Fruit fly (Drosophila melanogaster) whole organism, embryonic: ENCODE data around the gene CG43902.

Experiments
- ATbp ChIP-seq: fragments of 200-800 bp; sonication (Bioruptor generic); optimal IDR thresholded peaks from 2 replicates; lab custom pipeline; 2017; ENCODE audit warnings: missing biosample characterization, mild to moderate bottlenecking, missing genetic modification characterization, missing genetic modification reagents
- Ada2b ChIP-seq: fragments of 200-800 bp; sonication (Bioruptor generic); IDR thresholded peaks from 2 replicates; pipeline ENCODE4 v1.3.6; 2022; ENCODE audit warnings: missing biosample characterization, missing genetic modification characterization
- Bgb ChIP-seq: fragments of 200-800 bp; sonication (Bioruptor generic); IDR thresholded peaks from 2 replicates; pipeline ENCODE4 v1.3.6; 2022; ENCODE audit warnings: missing biosample characterization, missing genetic modification characterization; ENCODE audit not compliant: partially characterized antibody
- C15 ChIP-seq: fragments of 200-800 bp; sonication (Bioruptor generic); IDR thresholded peaks from 3 replicates; pipeline ENCODE4 v1.3.6; 2022; ENCODE audit warnings: missing biosample characterization, missing genetic modification characterization
- CG10321 ChIP-seq: fragments of 200-800 bp; sonication (Bioruptor generic); IDR thresholded peaks from 2 replicates; pipeline ENCODE4 v1.3.6; 2022; ENCODE audit warnings: missing biosample characterization, missing genetic modification characterization
- CG10462 ChIP-seq: fragments of 200-800 bp; sonication (Bioruptor generic); optimal IDR thresholded peaks from 2 replicates; lab custom pipeline; 2016; ENCODE audit warnings: missing biosample characterization, missing genetic modification characterization
- CG10654 ChIP-seq: fragments of 200-800 bp; sonication (Bioruptor generic); optimal IDR thresholded peaks from 2 replicates; lab custom pipeline; 2016; ENCODE audit warnings: missing biosample characterization, missing genetic modification characterization
- CG11247 ChIP-seq: fragments of 200-800 bp; sonication (Bioruptor generic); IDR thresholded peaks from 2 replicates; pipeline ENCODE4 v1.3.6; 2022; ENCODE audit warnings: missing biosample characterization, missing genetic modification characterization
- CG12219 ChIP-seq: fragments of 200-800 bp; sonication (Bioruptor generic); optimal IDR thresholded peaks from 3 replicates; lab custom pipeline; 2018; ENCODE audit warnings: missing biosample characterization, mild to moderate bottlenecking, missing genetic modification characterization
- CG13287 ChIP-seq: fragments of 200-800 bp; sonication (Bioruptor generic); IDR thresholded peaks from 2 replicates; pipeline ENCODE4 v1.3.6; 2022; ENCODE audit warnings: missing biosample characterization, missing genetic modification characterization; ENCODE audit not compliant: partially characterized antibody
- CG13894 ChIP-seq: fragments of 200-800 bp; sonication (Bioruptor generic); optimal IDR thresholded peaks from 3 replicates; lab custom pipeline; 2018; ENCODE audit warnings: missing biosample characterization, mild to moderate bottlenecking, missing genetic modification characterization, moderate library complexity
- CG14441 ChIP-seq: fragments of 200-800 bp; sonication (Bioruptor generic); IDR thresholded peaks from 2 replicates; pipeline ENCODE4 v1.3.6; 2022; ENCODE audit warnings: missing biosample characterization, missing genetic modification characterization
- CG16813 ChIP-seq: fragments of 200-800 bp; sonication (Bioruptor generic); IDR thresholded peaks from 3 replicates; pipeline ENCODE4 v1.3.6; 2022; ENCODE audit warnings: missing biosample characterization, missing genetic modification characterization; ENCODE audit not compliant: partially characterized antibody
- CG1832 ChIP-seq: fragments of 200-800 bp; sonication (Bioruptor generic); optimal IDR thresholded peaks from 2 replicates; lab custom pipeline; 2017; ENCODE audit warnings: missing biosample characterization, mild to moderate bottlenecking, missing genetic modification characterization, inconsistent platforms
- CG31224 ChIP-seq: fragments of 200-800 bp; sonication (Bioruptor generic); IDR thresholded peaks from 2 replicates; pipeline ENCODE4 v1.3.6; 2022; ENCODE audit warnings: missing biosample characterization, missing genetic modification characterization
- CG31441 ChIP-seq: fragments of 200-800 bp; sonication (Bioruptor generic); IDR thresholded peaks from 2 replicates; pipeline ENCODE4 v1.3.6; 2022; ENCODE audit warnings: missing biosample characterization, missing genetic modification characterization
- CG33213 ChIP-seq: fragments of 200-800 bp; sonication (Bioruptor generic); optimal IDR thresholded peaks from 3 replicates; lab custom pipeline; 2016; ENCODE audit warnings: missing biosample characterization, missing genetic modification characterization
- CG6175 ChIP-seq: fragments of 200-800 bp; sonication (Bioruptor generic); IDR thresholded peaks from 3 replicates; pipeline ENCODE4 v1.3.6; 2022; ENCODE audit warnings: missing biosample characterization, missing genetic modification characterization
- CG7372 ChIP-seq: fragments of 200-800 bp; sonication (Bioruptor generic); IDR thresholded peaks from 2 replicates; pipeline ENCODE4 v1.3.6; 2022; ENCODE audit warnings: missing biosample characterization, missing genetic modification characterization
- CG8388 ChIP-seq: fragments of 200-800 bp; sonication (Bioruptor generic); optimal IDR thresholded peaks from 2 replicates; lab custom pipeline; 2019; ENCODE audit warnings: missing biosample characterization, mild to moderate bottlenecking, missing genetic modification characterization, moderate library complexity
- CG8478 ChIP-seq: fragments of >200 bp; optimal IDR thresholded peaks from 2 replicates; lab custom pipeline; 2018
- CG9797 ChIP-seq: fragments of 200-800 bp; sonication (Bioruptor generic); optimal IDR thresholded peaks from 3 replicates; lab custom pipeline; 2018; ENCODE audit warnings: missing biosample characterization, mild to moderate bottlenecking, missing genetic modification characterization
- CG9876 ChIP-seq: fragments of 200-800 bp; sonication (Bioruptor generic); optimal IDR thresholded peaks from 2 replicates; lab custom pipeline; 2016; ENCODE audit warnings: missing biosample characterization, missing genetic modification characterization
- MTF-1 ChIP-seq: fragments of 200-800 bp; sonication (Bioruptor generic); optimal IDR thresholded peaks from 2 replicates; lab custom pipeline; 2018; ENCODE audit warnings: missing biosample characterization, mild to moderate bottlenecking, missing genetic modification characterization, borderline replicate concordance
- NC2α ChIP-seq: fragments of 200-800 bp; sonication (Bioruptor generic); optimal IDR thresholded peaks from 2 replicates; lab custom pipeline; 2016; ENCODE audit warnings: missing biosample characterization, missing genetic modification characterization
- NFAT ChIP-seq: fragments of 200-800 bp; sonication (Bioruptor generic); IDR thresholded peaks from 2 replicates; pipeline ENCODE4 v1.3.6; 2022; ENCODE audit warnings: missing biosample characterization, missing genetic modification characterization
- Ravus ChIP-seq: fragments of 200-800 bp; sonication (Bioruptor generic); IDR thresholded peaks from 2 replicates; pipeline ENCODE4 v1.3.6; 2022; ENCODE audit warnings: missing biosample characterization, missing genetic modification characterization
- Six4 ChIP-seq: fragments of 200-800 bp; sonication (Bioruptor generic); optimal IDR thresholded peaks from 2 replicates; lab custom pipeline; 2016; ENCODE audit warnings: missing biosample characterization, missing genetic modification characterization
- Sry-δ ChIP-seq: fragments of 200-800 bp; sonication (Bioruptor generic); optimal IDR thresholded peaks from 2 replicates; lab custom pipeline; 2016; ENCODE audit warnings: missing biosample characterization, missing genetic modification characterization
- Usf ChIP-seq: fragments of 200-800 bp; sonication (Bioruptor generic); optimal IDR thresholded peaks from 2 replicates; lab custom pipeline; 2017; ENCODE audit warnings: missing genotype, missing biosample characterization, missing genetic modification characterization
- crc ChIP-seq: fragments of 200-800 bp; sonication (Bioruptor generic); optimal IDR thresholded peaks from 2 replicates; lab custom pipeline; 2016; ENCODE audit warnings: missing biosample characterization, missing genetic modification characterization
- crp ChIP-seq, 2 experiments: fragments of 200-800 bp; sonication (Bioruptor generic); optimal IDR thresholded peaks; 2 replicates in 1 of 2; 3 replicates in 1 of 2; lab custom pipeline; 2017; ENCODE audit warnings: missing biosample characterization in 2 of 2, missing genetic modification characterization in 2 of 2, mild to moderate bottlenecking in 1 of 2, moderate library complexity in 1 of 2
- da ChIP-seq: fragments of 200-800 bp; sonication (Bioruptor generic); optimal IDR thresholded peaks from 2 replicates; lab custom pipeline; 2016; ENCODE audit warnings: missing biosample characterization, missing genetic modification characterization
- dm ChIP-seq: fragments of 200-800 bp; sonication (Bioruptor generic); optimal IDR thresholded peaks from 3 replicates; lab custom pipeline; 2016; ENCODE audit warnings: missing biosample characterization, missing genetic modification characterization
- en ChIP-seq: fragments of 200-800 bp; sonication (Bioruptor generic); optimal IDR thresholded peaks from 2 replicates; lab custom pipeline; 2016; ENCODE audit warnings: missing biosample characterization, missing genetic modification characterization
- eyg ChIP-seq: fragments of 200-800 bp; sonication (Bioruptor generic); optimal IDR thresholded peaks from 3 replicates; lab custom pipeline; 2016; ENCODE audit warnings: missing biosample characterization, missing genetic modification characterization
- fu2 ChIP-seq: fragments of 200-800 bp; sonication (Bioruptor generic); optimal IDR thresholded peaks from 2 replicates; lab custom pipeline; 2016; ENCODE audit warnings: missing biosample characterization, missing genetic modification characterization
- jigr1 ChIP-seq: fragments of 200-800 bp; sonication (Bioruptor generic); IDR thresholded peaks from 3 replicates; pipeline ENCODE4 v1.3.6; 2022; ENCODE audit warnings: missing biosample characterization, missing genetic modification characterization
- kah ChIP-seq: fragments of 200-800 bp; sonication (Bioruptor generic); optimal IDR thresholded peaks from 2 replicates; lab custom pipeline; 2018; ENCODE audit warnings: missing biosample characterization, mild to moderate bottlenecking, missing genetic modification characterization
- lov ChIP-seq, 2 experiments: fragments of 200-800 bp in 1 of 2; fragments of >200 bp in 1 of 2; sonication (Bioruptor generic) in 1 of 2; IDR thresholded peaks in 1 of 2; optimal IDR thresholded peaks in 1 of 2; 2 replicates in 1 of 2; 3 replicates in 1 of 2; pipeline versions ENCODE4 v1.3.6 to Lab custom; 2017 to 2022; ENCODE audit warnings: missing biosample characterization in 1 of 2, missing genetic modification characterization in 1 of 2
- maf-S ChIP-seq: fragments of 200-800 bp; sonication (Bioruptor generic); optimal IDR thresholded peaks from 2 replicates; lab custom pipeline; 2016; ENCODE audit warnings: missing biosample characterization, missing genetic modification characterization
- mam ChIP-seq: fragments of 200-800 bp; sonication (Bioruptor generic); optimal IDR thresholded peaks from 3 replicates; lab custom pipeline; 2016; ENCODE audit warnings: missing biosample characterization, missing genetic modification characterization
- nau ChIP-seq: fragments of 200-800 bp; sonication (Bioruptor generic); optimal IDR thresholded peaks from 3 replicates; lab custom pipeline; 2017; ENCODE audit warnings: missing biosample characterization, mild to moderate bottlenecking, missing genetic modification characterization, missing genetic modification reagents
- otp ChIP-seq: fragments of 200-800 bp; sonication (Bioruptor generic); IDR thresholded peaks from 3 replicates; pipeline ENCODE4, ENCODE4 v1.3.6; 2022; ENCODE audit warnings: missing biosample characterization, missing genetic modification characterization
- p53 ChIP-seq: fragments of 200-800 bp; sonication (Bioruptor generic); optimal IDR thresholded peaks from 2 replicates; lab custom pipeline; 2016; ENCODE audit warnings: missing biosample characterization, missing genetic modification characterization
- pros ChIP-seq: fragments of 200-800 bp; sonication (Bioruptor generic); optimal IDR thresholded peaks from 3 replicates; lab custom pipeline; 2019; ENCODE audit warnings: missing biosample characterization, mild to moderate bottlenecking, missing genetic modification characterization, moderate library complexity
- row ChIP-seq: fragments of 200-800 bp; sonication (Bioruptor generic); IDR thresholded peaks from 3 replicates; pipeline ENCODE4 v1.3.6; 2022; ENCODE audit warnings: missing biosample characterization, missing genetic modification characterization
- ttk ChIP-seq: fragments of 200-800 bp; sonication (Bioruptor generic); IDR thresholded peaks from 2 replicates; pipeline ENCODE4 v2.1.2; 2022; ENCODE audit warnings: missing biosample characterization, missing genetic modification characterization
- tup ChIP-seq: fragments of 200-800 bp; sonication (Bioruptor generic); optimal IDR thresholded peaks from 2 replicates; lab custom pipeline; 2016; ENCODE audit warnings: missing biosample characterization, mild to moderate bottlenecking, missing genetic modification characterization, moderate library complexity

The CG43902 gene

DNA sequence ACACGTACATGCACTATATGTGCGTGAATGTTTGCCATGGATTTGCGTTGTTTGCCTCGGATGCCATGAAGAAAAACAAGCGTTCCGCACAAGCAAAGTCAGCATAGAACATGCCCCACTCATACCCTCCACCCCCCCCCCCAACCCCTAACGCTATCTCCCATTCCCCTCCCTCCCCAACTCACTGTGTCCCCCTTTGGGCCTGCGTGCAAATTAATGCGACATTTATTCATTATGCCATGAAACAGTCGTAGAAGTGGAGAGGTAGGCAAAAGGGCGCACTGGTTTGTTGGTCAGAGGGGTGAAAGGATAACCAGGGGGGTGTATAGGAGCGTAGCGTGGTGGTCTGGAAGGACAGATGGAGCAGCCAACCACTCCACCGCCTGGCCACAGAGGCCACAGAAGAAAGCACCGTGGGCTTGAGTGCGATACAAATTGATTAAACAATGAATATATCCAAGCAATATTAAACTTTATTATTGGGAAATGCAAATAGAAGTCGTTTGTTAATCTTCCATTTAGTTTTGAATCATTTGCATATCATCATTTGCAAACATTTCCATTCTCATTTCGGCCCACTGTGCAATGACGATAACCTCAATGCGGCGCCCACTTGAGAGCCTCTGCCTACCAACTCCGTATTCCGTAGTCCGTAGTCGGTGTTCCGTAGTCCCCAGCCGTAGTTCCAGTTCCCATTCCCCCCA, 26.3 kb downstream of the CG43902 start (continued):
- TF ChIP-seq CG7372 (GFP tag; lab: Robert Waterston, UW) (peak; percentile 43; the same call in 1 of the 2 replicates), otp (0 out of 3 replicates have a peak, but pooled peaks have one; percentile 40), mam (GFP tag; lab: Kevin White, UChicago) (peak; percentile 46), dm (GFP tag; lab: Kevin White, UChicago) (no peak), row (GFP tag; lab: Robert Waterston, UW) (peak; percentile 71), CG16813 (GFP tag; lab: Robert Waterston, UW) (no peak), CG8478 (lab: Kevin White, UChicago) (no peak), ATbp (GFP tag; lab: Kevin White, UChicago) (no peak), CG10654 (GFP tag; lab: Kevin White, UChicago) (no peak), MTF-1 (GFP tag; lab: Kevin White, UChicago) (no peak), CG9797 (GFP tag; lab: Kevin White, UChicago) (no peak), CG11247 (GFP tag; lab: Robert Waterston, UW) (peak; percentile 67), CG10462 (no peak), lov (optimal IDR thresholded peaks at IDR 0.05; lab: Kevin White, UChicago) (no peak), lov (GFP tag; IDR thresholded peaks at IDR 0.05; lab: Robert Waterston, UW) (no peak), crc (GFP tag; lab: Kevin White, UChicago) (no peak), CG9876 (GFP tag; lab: Kevin White, UChicago) (no peak), CG10321 (GFP tag; lab: Robert Waterston, UW) (no peak), CG33213 (no peak), Sry-δ (no peak), Ravus (0 out of 2 replicates have a peak, but pooled peaks have one; percentile 2), jigr1 (GFP tag; lab: Robert Waterston, UW) (peak; percentile 42; the same call in 1 of the 3 replicates), CG14441 (GFP tag; lab: Robert Waterston, UW) (peak; percentile 60), CG13287 (GFP tag; lab: Robert Waterston, UW) (no peak), CG8388 (GFP tag; lab: Kevin White, UChicago) (no peak), p53 (GFP tag; lab: Kevin White, UChicago) (no peak), nau (GFP tag; lab: Kevin White, UChicago) (no peak), CG12219 (GFP tag; lab: Kevin White, UChicago) (peak; percentile 3), CG13894 (peak; percentile 54), maf-S (GFP tag; lab: Kevin White, UChicago) (peak; percentile 0), C15 (0 out of 3 replicates have a peak, but pooled peaks have one; percentile 35), CG31441 (GFP tag; lab: Robert Waterston, UW) (0 out of 2 replicates have a peak, but pooled peaks have one; percentile 29), Ada2b (GFP tag; lab: Robert Waterston, UW) (peak; percentile 64), crp (GFP tag; optimal IDR thresholded peaks at IDR 0.05; lab: Kevin White, UChicago) (no peak), Bgb (GFP tag; lab: Robert Waterston, UW) (no peak), Six4 (GFP tag; lab: Kevin White, UChicago) (no peak), NC2α (GFP tag; lab: Kevin White, UChicago) (no peak), ttk (GFP tag; lab: Robert Waterston, UW) (peak; percentile 43; the same call in 1 of the 2 replicates), fu2 (GFP tag; lab: Kevin White, UChicago) (peak; percentile 3), CG6175 (GFP tag; lab: Robert Waterston, UW) (0 out of 3 replicates have a peak, but pooled peaks have one; percentile 31), tup (GFP tag; lab: Kevin White, UChicago) (no peak), CG31224 (GFP tag; lab: Robert Waterston, UW) (peak; percentile 49; the same call in 1 of the 2 replicates), pros (GFP tag; lab: Kevin White, UChicago) (no peak), Usf (no peak), CG1832 (GFP tag; lab: Kevin White, UChicago) (no peak), eyg (peak; percentile 29), en (GFP tag; lab: Kevin White, UChicago) (no peak), da (no peak), NFAT (GFP tag; lab: Robert Waterston, UW) (peak; percentile 46), kah (GFP tag; lab: Kevin White, UChicago) (no peak)
